Fruit fly (Drosophila melanogaster): Measurements from ENCODE around the gene AOX3.

Gene AOX3

DNA sequence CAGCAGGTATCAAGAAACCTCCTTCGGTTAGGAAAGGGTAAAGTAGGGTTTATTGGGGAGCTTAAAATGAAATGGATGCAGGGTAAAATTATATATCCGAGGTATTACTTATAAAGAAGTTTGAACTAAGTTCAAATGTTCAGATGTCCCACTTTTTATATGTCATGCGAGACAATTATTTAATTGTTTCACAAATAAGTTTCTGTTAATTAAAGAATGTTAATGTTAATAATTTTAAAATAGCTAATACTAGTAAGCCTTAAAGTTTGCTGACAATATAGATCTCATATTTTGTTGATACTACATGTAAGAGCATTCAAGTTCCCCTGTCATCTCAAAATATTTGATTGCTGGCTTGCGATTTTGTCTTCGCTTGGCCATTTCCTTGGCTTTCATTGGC is 6.7 kb upstream of the AOX3 start:
- no peak for TF ChIP-seq BtbVII (GFP tag; optimal IDR thresholded peaks at IDR 0.05)
- TF ChIP-seq Six4 (GFP tag; optimal IDR thresholded peaks at IDR 0.05) = no peak
- TF ChIP-seq pita (GFP tag; optimal IDR thresholded peaks at IDR 0.05) = no peak
- TF ChIP-seq CG32532 (GFP tag; IDR thresholded peaks at IDR 0.05) = no peak
- TF ChIP-seq CTCF (GFP tag; optimal IDR thresholded peaks at IDR 0.05) = no peak
- no peak for TF ChIP-seq CG7928 (GFP tag; optimal IDR thresholded peaks at IDR 0.05)
- no peak for TF ChIP-seq CG2199 (GFP tag; IDR thresholded peaks at IDR 0.05)
- TF ChIP-seq nau (GFP tag; optimal IDR thresholded peaks at IDR 0.05) = no peak
- TF ChIP-seq CG3726 (GFP tag; IDR thresholded peaks at IDR 0.05) = no peak
- TF ChIP-seq Dek (tag; optimal IDR thresholded peaks at IDR 0.05) = no peak
- TF ChIP-seq CG34422 (GFP tag; IDR thresholded peaks at IDR 0.05) = no peak
- no peak for TF ChIP-seq CG17802 (tag; optimal IDR thresholded peaks at IDR 0.05)
- TF ChIP-seq CG8765 (GFP tag; IDR thresholded peaks at IDR 0.05) = no peak
- no peak for TF ChIP-seq CG4854 (GFP tag; optimal IDR thresholded peaks at IDR 0.05)
- no peak for TF ChIP-seq CG12104 (GFP tag; optimal IDR thresholded peaks at IDR 0.05)

DNA sequence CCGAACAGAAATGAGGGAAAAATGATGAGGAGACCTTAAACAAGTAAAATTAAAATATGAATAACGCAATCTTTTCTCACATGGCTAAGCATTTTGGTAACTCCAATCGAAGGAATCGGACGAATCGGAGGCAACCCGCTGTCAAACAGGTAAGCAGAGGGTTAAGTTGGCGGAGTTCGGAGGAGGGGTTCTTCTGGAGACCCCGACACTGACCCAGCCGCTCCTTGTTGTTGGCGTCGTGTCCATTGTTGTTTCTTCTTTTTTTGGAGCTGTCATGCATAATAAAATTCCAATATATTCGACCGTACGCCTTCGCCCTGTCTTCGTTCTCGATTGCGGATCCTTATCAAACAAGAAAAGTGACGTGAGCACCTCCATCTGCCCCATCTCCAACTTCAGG is 5.6 kb upstream of the AOX3 start:
- TF ChIP-seq kni (GFP tag; optimal IDR thresholded peaks at IDR 0.05) (peak; percentile 15), CG2678 (tag; optimal IDR thresholded peaks at IDR 0.05) (no peak)

DNA sequence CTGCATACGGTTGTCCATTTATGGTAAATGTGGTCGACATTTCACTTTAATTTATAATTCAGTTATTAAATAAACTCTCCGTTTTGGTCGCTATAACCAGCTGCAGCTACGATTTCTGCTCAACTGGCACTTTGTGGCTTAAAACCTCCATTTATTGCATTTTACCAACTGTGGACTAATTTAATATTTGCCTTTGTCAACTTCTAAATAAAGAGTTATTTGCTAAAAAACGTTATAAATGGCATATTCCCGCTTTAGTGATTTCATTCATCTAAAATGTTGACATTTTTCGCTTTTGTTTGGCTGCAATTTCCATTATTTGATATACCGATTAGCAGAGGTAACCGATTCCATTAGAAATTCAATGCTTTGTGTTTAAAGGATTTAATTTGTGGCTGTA is 4.7 kb upstream of the AOX3 start, which contains the start of gene AOX4:
AOX4 (minus strand) TSS at position 101 of the 400 bp plus-strand sequence.
- no peak for TF ChIP-seq bigmax (GFP tag; optimal IDR thresholded peaks at IDR 0.05)
- no peak for TF ChIP-seq H2.0 (GFP tag; IDR thresholded peaks at IDR 0.05)
- no peak for TF ChIP-seq PHDP (tag; optimal IDR thresholded peaks at IDR 0.05)
- no peak for TF ChIP-seq repo (GFP tag; optimal IDR thresholded peaks at IDR 0.05)
- no peak for TF ChIP-seq Neu2 (GFP tag; optimal IDR thresholded peaks at IDR 0.05; ENCODE audit: borderline replicate concordance)
- TF ChIP-seq CG10462 (GFP tag; optimal IDR thresholded peaks at IDR 0.05) = no peak
- no peak for TF ChIP-seq CG15269 (tag; optimal IDR thresholded peaks at IDR 0.05)

DNA sequence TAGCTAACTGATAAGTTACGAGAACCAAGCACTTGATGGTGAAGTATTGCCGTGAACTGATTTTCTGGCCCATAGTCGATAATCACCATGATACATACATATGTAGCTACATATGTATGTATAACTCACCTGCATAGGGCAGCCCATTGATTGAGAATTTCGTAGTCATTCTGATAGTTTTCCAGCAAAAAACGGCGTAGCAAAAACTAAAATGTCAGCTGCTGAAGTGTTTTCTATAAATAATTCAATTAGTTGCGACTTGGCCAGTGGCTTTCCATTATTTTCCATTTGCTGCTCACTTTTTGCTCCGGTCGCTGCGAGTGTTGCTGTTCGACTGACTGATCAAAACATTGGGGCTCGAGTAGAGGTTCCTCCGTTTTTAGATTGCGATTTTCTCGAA is 762 bp downstream of the AOX3 start:
- no peak for TF ChIP-seq CG11085 (GFP tag; IDR thresholded peaks at IDR 0.05)
- no peak for TF ChIP-seq Dbx (GFP tag; IDR thresholded peaks at IDR 0.05)
- TF ChIP-seq CG5245 (GFP tag; optimal IDR thresholded peaks at IDR 0.05) = no peak
- TF ChIP-seq CG17328 (GFP tag; IDR thresholded peaks at IDR 0.05) = no peak
- 0 out of 4 replicates have a peak, but pooled peaks have one; percentile 18 for TF ChIP-seq chinmo (GFP tag; IDR thresholded peaks at IDR 0.05; ENCODE audit: partially characterized antibody)
- TF ChIP-seq CG14441 (GFP tag; IDR thresholded peaks at IDR 0.05) = no peak
- peak; percentile 54 for TF ChIP-seq sens (GFP tag)
- TF ChIP-seq cad (GFP tag; optimal IDR thresholded peaks at IDR 0.05) = no peak

DNA sequence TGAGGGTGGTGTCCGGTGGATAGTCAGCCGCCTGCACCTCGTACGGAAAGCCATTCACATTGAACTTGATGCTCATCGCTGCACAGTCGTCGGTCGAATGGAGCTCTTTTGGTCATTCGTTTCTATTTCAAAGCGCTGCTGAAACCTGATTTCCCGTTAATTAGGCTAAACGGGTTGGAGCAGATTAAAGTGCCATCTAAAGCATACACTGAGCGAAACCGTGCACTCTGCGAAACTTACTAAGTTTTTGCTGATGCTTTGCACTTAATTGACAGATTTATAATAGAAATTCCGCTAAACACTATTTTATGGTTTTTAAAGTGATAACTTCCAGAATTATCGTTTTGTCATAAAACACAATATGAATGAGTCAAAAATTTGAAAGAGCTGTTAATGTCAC is 5.7 kb downstream of the AOX3 start, which contains the start of gene AOX2:
AOX2 (minus strand) TSS at position 101 of the 400 bp plus-strand sequence.
- TF ChIP-seq Dp (GFP tag; optimal IDR thresholded peaks at IDR 0.05) (no peak), CG7745 (tag; optimal IDR thresholded peaks at IDR 0.05) (no peak), CG6765 (GFP tag; optimal IDR thresholded peaks at IDR 0.05) (no peak), CG11696 (GFP tag; IDR thresholded peaks at IDR 0.05) (no peak), CG11085 (GFP tag; IDR thresholded peaks at IDR 0.05) (no peak), gsb-n (tag; optimal IDR thresholded peaks at IDR 0.05) (no peak), CG4617 (GFP tag; optimal IDR thresholded peaks at IDR 0.05; ENCODE audit: borderline replicate concordance) (no peak), CG7963 (GFP tag; IDR thresholded peaks at IDR 0.05; ENCODE audit: partially characterized antibody) (no peak), Rx (GFP tag; IDR thresholded peaks at IDR 0.05) (no peak), onecut (GFP tag; IDR thresholded peaks at IDR 0.05) (no peak), CG3407 (GFP tag; optimal IDR thresholded peaks at IDR 0.05) (no peak), pita (GFP tag; optimal IDR thresholded peaks at IDR 0.05) (no peak), CG18011 (GFP tag; optimal IDR thresholded peaks at IDR 0.05) (no peak), CG18764 (GFP tag; optimal IDR thresholded peaks at IDR 0.05) (no peak), Side (GFP tag; optimal IDR thresholded peaks at IDR 0.05) (no peak), Asciz (GFP tag; optimal IDR thresholded peaks at IDR 0.05) (no peak), Hr51 (GFP tag; optimal IDR thresholded peaks at IDR 0.05) (no peak)
